Fruit fly (Drosophila melanogaster) whole organism, wandering third instar larva: Measurements from ENCODE around the gene Tsp66E.

Source experiments
- CG32264 ChIP-seq: fragments of 200-800 bp; sonication (Bioruptor generic); optimal IDR thresholded peaks from 2 replicates; lab custom pipeline; 2016; ENCODE audit warnings: missing biosample characterization, missing genetic modification characterization
- CG9705 ChIP-seq: fragments of 200-800 bp; sonication (Bioruptor generic); optimal IDR thresholded peaks from 2 replicates; lab custom pipeline; 2018; ENCODE audit warnings: missing biosample characterization, mild to moderate bottlenecking, missing genetic modification characterization
- CrebA ChIP-seq: fragments of 200-800 bp; sonication (Bioruptor generic); optimal IDR thresholded peaks from 2 replicates; lab custom pipeline; 2016; ENCODE audit warnings: missing biosample characterization, mild to moderate bottlenecking, missing genetic modification characterization, borderline replicate concordance
- Dfd ChIP-seq: fragments of >200 bp; optimal IDR thresholded peaks from 2 replicates; lab custom pipeline; 2017; ENCODE audit warnings: missing biosample characterization, missing genetic modification characterization
- Dif ChIP-seq: fragments of 200-275, 200-300 bp; sonication (Bioruptor generic); optimal IDR thresholded peaks from 2 replicates; lab custom pipeline; 2018; ENCODE audit warnings: missing biosample characterization, missing genetic modification characterization; ENCODE audit not compliant: partially characterized antibody
- GATAd ChIP-seq: sonication (Bioruptor generic); optimal IDR thresholded peaks from 2 replicates; lab custom pipeline; 2016; ENCODE audit warnings: missing biosample characterization, missing genetic modification characterization
- HLH106 ChIP-seq: fragments of 200-800 bp; optimal IDR thresholded peaks from 3 replicates; lab custom pipeline; 2019; ENCODE audit warnings: missing biosample characterization, mild to moderate bottlenecking, missing genetic modification characterization, moderate library complexity
- Hnf4 ChIP-seq: fragments of 200-800 bp; sonication (Bioruptor generic); optimal IDR thresholded peaks from 2 replicates; lab custom pipeline; 2016; ENCODE audit warnings: missing biosample characterization, mild to moderate bottlenecking, missing genetic modification characterization
- Hr83 ChIP-seq: fragments of 200-300 bp; sonication (Bioruptor generic); optimal IDR thresholded peaks from 2 replicates; lab custom pipeline; 2016; ENCODE audit warnings: missing biosample characterization, mild to moderate bottlenecking, missing genetic modification characterization, moderate library complexity; ENCODE audit not compliant: poor library complexity, severe bottlenecking
- Jra ChIP-seq: sonication (Bioruptor generic); optimal IDR thresholded peaks from 2 replicates; lab custom pipeline; 2016; ENCODE audit warnings: missing biosample characterization, missing genetic modification characterization
- Mio ChIP-seq: sonication (Bioruptor generic); optimal IDR thresholded peaks from 2 replicates; lab custom pipeline; 2016; ENCODE audit warnings: missing biosample characterization, missing genetic modification characterization
- Myc ChIP-seq: fragments of >200 bp; optimal IDR thresholded peaks from 2 replicates; lab custom pipeline; 2017
- OdsH ChIP-seq: fragments of 200-800 bp; sonication (Bioruptor generic); optimal IDR thresholded peaks from 2 replicates; lab custom pipeline; 2016; ENCODE audit warnings: missing biosample characterization, mild to moderate bottlenecking, missing genetic modification characterization
- Rel ChIP-seq, 2 experiments: fragments of 200-800 bp; sonication (Bioruptor generic) in 1 of 2; optimal IDR thresholded peaks; 2 replicates in 1 of 2; 3 replicates in 1 of 2; lab custom pipeline; 2016 to 2019; ENCODE audit warnings: mild to moderate bottlenecking in 2 of 2, missing biosample characterization in 2 of 2, missing genetic modification characterization in 2 of 2, moderate library complexity in 1 of 2
- Sp1 ChIP-seq: fragments of 200-800 bp; sonication (Bioruptor generic); optimal IDR thresholded peaks from 3 replicates; lab custom pipeline; 2019; ENCODE audit warnings: missing biosample characterization, mild to moderate bottlenecking, missing genetic modification characterization, moderate library complexity
- Vsx2 ChIP-seq: fragments of 200-300, 225-300 bp; sonication (Bioruptor generic); optimal IDR thresholded peaks from 2 replicates; lab custom pipeline; 2018; ENCODE audit warnings: missing biosample characterization, missing genetic modification characterization; ENCODE audit not compliant: partially characterized antibody
- br ChIP-seq: fragments of 200-800 bp; sonication (Bioruptor generic); optimal IDR thresholded peaks from 2 replicates; lab custom pipeline; 2016; ENCODE audit warnings: missing biosample characterization, missing genetic modification characterization
- brk ChIP-seq: fragments of 200-800 bp; sonication (Bioruptor generic); optimal IDR thresholded peaks from 2 replicates; lab custom pipeline; 2016; ENCODE audit warnings: missing biosample characterization, mild to moderate bottlenecking, missing genetic modification characterization
- dmrt93B ChIP-seq: fragments of 200-800 bp; sonication (Bioruptor generic); optimal IDR thresholded peaks from 2 replicates; lab custom pipeline; 2018; ENCODE audit warnings: missing biosample characterization, mild to moderate bottlenecking, missing genetic modification characterization
- dsf ChIP-seq: sonication (Bioruptor generic); optimal IDR thresholded peaks from 2 replicates; lab custom pipeline; 2016; ENCODE audit warnings: missing biosample characterization, missing genetic modification characterization, borderline replicate concordance
- ey ChIP-seq: fragments of 200-800 bp; sonication (Bioruptor generic); optimal IDR thresholded peaks from 2 replicates; lab custom pipeline; 2016; ENCODE audit warnings: missing biosample characterization, missing genetic modification characterization
- foxo ChIP-seq, 2 experiments: fragments of 200-800 bp; sonication (Bioruptor generic); optimal IDR thresholded peaks; 2 replicates in 1 of 2; 3 replicates in 1 of 2; lab custom pipeline; 2016 to 2017; ENCODE audit warnings: missing biosample characterization in 2 of 2, missing genetic modification characterization in 2 of 2
- fru ChIP-seq: fragments of 200-800 bp; sonication (Bioruptor generic); optimal IDR thresholded peaks from 3 replicates; lab custom pipeline; 2016; ENCODE audit warnings: missing biosample characterization, mild to moderate bottlenecking, missing genetic modification characterization
- h ChIP-seq: fragments of 200-800 bp; sonication (Bioruptor generic); optimal IDR thresholded peaks from 3 replicates; lab custom pipeline; 2016; ENCODE audit warnings: missing biosample characterization, mild to moderate bottlenecking, missing genetic modification characterization
- jim ChIP-seq: fragments of 175-275, 200-325 bp; sonication (Bioruptor generic); optimal IDR thresholded peaks from 2 replicates; lab custom pipeline; 2016; ENCODE audit warnings: missing biosample characterization, mild to moderate bottlenecking, missing genetic modification characterization
- lola ChIP-seq: fragments of >200 bp; optimal IDR thresholded peaks from 2 replicates; lab custom pipeline; 2017; ENCODE audit warnings: missing biosample characterization, missing genetic modification characterization
- pan ChIP-seq: fragments of >200 bp; optimal IDR thresholded peaks from 2 replicates; lab custom pipeline; 2017
- psq ChIP-seq: fragments of 200-800 bp; sonication (Bioruptor generic); optimal IDR thresholded peaks from 3 replicates; lab custom pipeline; 2017; ENCODE audit warnings: missing biosample characterization, mild to moderate bottlenecking, missing genetic modification characterization, moderate library complexity
- rgr ChIP-seq: fragments of 200-800 bp; sonication (Bioruptor generic); optimal IDR thresholded peaks from 3 replicates; lab custom pipeline; 2016; ENCODE audit warnings: missing biosample characterization, mild to moderate bottlenecking, missing genetic modification characterization
- sage ChIP-seq: fragments of 200-800 bp; sonication (Bioruptor generic); optimal IDR thresholded peaks from 2 replicates; lab custom pipeline; 2016; ENCODE audit warnings: missing biosample characterization, mild to moderate bottlenecking, missing genetic modification characterization
- sv ChIP-seq: fragments of 200-800 bp; sonication (Bioruptor generic); optimal IDR thresholded peaks from 3 replicates; lab custom pipeline; 2016; ENCODE audit warnings: missing biosample characterization, missing genetic modification characterization
- tai ChIP-seq: sonication (Bioruptor generic); optimal IDR thresholded peaks from 2 replicates; lab custom pipeline; 2016; ENCODE audit warnings: missing biosample characterization, missing genetic modification characterization
- woc ChIP-seq: sonication (Bioruptor generic); optimal IDR thresholded peaks from 2 replicates; lab custom pipeline; 2016; ENCODE audit warnings: missing biosample characterization, mild to moderate bottlenecking, missing genetic modification characterization

The Tsp66E gene

DNA sequence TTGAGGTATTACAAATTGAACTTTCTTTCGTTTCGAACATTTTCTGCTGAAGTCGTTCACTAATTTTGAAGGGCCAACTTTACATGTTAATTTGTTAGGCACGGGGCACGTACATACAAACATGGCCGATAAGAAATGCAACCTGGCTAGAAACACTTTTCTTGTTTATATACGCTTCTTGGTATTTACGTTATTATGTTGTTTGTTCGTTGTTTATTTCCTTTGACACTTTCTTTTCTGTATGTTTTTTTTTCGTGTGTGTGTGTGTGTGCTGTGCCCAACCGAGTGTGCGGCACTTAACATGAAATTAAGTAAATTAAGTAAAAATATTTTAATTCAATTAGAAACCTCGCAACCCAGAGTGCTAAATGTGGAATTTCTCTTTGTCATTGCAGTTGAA is 13.4 kb downstream of the Tsp66E start:
- TF ChIP-seq Hr83 (no peak), rgr (GFP tag; lab: Kevin White, UChicago) (no peak), woc (GFP tag; lab: Kevin White, UChicago) (no peak), sv (GFP tag; lab: Kevin White, UChicago) (no peak), Vsx2 (GFP tag; lab: Kevin White, UChicago) (no peak), Dfd (no peak), lola (GFP tag; lab: Kevin White, UChicago) (no peak), dsf (no peak), sage (no peak), brk (GFP tag; lab: Kevin White, UChicago) (no peak), dmrt93B (GFP tag; lab: Kevin White, UChicago) (no peak), h (GFP tag; lab: Kevin White, UChicago) (no peak)

DNA sequence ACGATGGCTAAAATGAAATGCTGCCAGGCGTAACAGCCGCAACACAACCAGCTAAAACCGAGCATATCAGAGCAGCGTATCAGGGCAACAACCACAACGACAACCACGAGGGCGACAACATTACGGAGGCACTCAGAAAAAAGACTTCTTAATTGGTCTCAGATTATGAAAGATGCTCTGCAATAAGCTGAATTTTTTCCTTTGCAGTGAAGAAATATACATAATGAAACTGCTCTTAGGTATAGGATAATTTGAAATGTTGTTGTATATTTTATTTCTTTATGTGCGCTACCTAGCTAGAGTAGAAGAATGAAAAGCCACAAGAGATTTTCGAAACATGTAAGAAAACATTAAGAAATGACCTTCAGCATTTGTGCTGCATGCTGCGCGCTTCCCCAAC is 17.2 kb downstream of the Tsp66E start:
- TF ChIP-seq jim (GFP tag; lab: Kevin White, UChicago) (no peak), lola (GFP tag; lab: Kevin White, UChicago) (no peak), dmrt93B (GFP tag; lab: Kevin White, UChicago) (no peak), pan (lab: Kevin White, UChicago) (no peak), HLH106 (tag; lab: Kevin White, UChicago) (no peak), fru (GFP tag; lab: Kevin White, UChicago) (no peak), Rel (GFP tag; optimal IDR thresholded peaks at IDR 0.05; lab: Kevin White, UChicago) (no peak), Rel (tag; optimal IDR thresholded peaks at IDR 0.05; lab: Kevin White, UChicago) (no peak), ey (no peak), GATAd (GFP tag; lab: Kevin White, UChicago) (no peak), CrebA (GFP tag; lab: Kevin White, UChicago) (no peak), Mio (no peak), Hr83 (no peak), woc (GFP tag; lab: Kevin White, UChicago) (no peak), Jra (GFP tag; lab: Kevin White, UChicago) (no peak), Myc (lab: Kevin White, UChicago) (no peak), h (GFP tag; lab: Kevin White, UChicago) (no peak), sv (GFP tag; lab: Kevin White, UChicago) (no peak)

DNA sequence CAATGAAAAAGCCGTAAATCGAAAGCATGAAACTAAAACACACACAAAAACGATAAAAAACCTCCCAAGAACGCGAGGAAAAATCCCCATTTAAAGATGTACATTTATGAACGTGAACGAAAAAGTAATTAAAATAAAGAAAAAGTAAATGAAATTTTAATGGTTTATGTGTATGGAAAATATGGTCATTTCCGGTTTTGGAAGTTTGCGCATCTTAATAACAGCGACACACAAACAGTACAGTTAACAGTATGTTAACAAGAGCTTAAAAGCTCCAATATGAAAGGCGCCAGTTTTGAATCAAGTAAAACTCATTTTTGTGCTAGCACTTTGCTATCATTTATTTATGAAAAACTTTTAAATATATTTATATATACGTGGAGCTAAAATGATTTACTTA is 19.6 kb downstream of the Tsp66E start:
- TF ChIP-seq Hnf4 (GFP tag; lab: Kevin White, UChicago) (no peak), fru (GFP tag; lab: Kevin White, UChicago) (no peak), Jra (GFP tag; lab: Kevin White, UChicago) (no peak), CrebA (GFP tag; lab: Kevin White, UChicago) (peak; percentile 34)

DNA sequence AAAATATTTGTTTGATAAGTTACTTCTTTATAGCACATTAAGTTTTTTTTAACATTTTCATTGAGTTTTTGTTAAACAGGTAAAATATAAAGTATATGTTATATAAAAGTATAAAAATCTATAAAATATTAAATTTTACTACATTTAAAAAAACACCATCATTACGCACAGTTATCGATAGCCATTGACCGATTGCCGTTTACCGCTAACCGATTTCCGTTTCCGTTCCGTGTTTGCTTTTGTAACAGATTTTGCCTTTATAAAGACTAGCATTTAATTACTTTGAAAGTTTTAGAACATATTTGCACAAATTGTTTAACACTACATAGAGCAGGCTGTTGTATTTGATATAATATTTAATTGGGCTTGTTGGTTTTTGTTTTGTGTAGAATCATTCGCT is 27.4 kb downstream of the Tsp66E start:
- TF ChIP-seq CG9705 (GFP tag; lab: Kevin White, UChicago) (no peak), CG32264 (GFP tag; lab: Kevin White, UChicago) (no peak), foxo (GFP tag; optimal IDR thresholded peaks at IDR 0.05; lab: Kevin White, UChicago) (no peak), Hr83 (no peak), dmrt93B (GFP tag; lab: Kevin White, UChicago) (no peak), sv (GFP tag; lab: Kevin White, UChicago) (no peak)

DNA sequence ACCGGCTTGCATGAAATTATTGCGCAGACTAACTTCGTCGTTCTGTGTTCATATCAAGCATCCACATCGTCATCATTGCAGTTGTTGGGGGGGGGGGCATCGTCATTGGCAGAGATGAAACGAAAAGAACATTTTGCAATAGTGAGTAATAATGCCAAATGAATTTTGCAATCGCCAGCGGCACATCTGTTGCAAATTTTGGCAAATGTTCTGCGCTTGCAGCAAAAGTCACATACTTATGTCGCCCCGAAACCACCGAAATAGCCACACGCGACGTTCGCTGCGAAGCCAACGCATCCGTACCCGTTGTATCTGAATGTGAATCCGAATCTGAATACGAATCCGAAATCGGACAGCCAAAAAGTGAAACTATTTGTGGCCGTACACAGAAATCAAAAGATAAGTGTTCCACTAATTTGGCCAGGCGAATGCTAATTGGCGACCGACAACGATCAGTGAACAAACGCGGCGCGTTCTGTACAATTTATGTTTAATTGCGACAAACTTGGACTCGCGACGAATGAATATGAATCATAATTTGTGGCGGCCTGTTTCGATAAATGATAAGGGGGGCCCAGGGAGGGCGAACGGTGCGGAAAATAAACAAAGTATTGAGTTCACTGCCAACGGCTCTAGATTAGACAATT is 35.7 kb downstream of the Tsp66E start:
- TF ChIP-seq tai (no peak), dsf (no peak), Vsx2 (GFP tag; lab: Kevin White, UChicago) (no peak), Hnf4 (GFP tag; lab: Kevin White, UChicago) (no peak), rgr (GFP tag; lab: Kevin White, UChicago) (no peak), woc (GFP tag; lab: Kevin White, UChicago) (no peak), fru (GFP tag; lab: Kevin White, UChicago) (no peak), OdsH (GFP tag; lab: Kevin White, UChicago) (no peak), Myc (lab: Kevin White, UChicago) (no peak), Hr83 (no peak), HLH106 (tag; lab: Kevin White, UChicago) (no peak), Dif (GFP tag; lab: Kevin White, UChicago) (no peak), jim (GFP tag; lab: Kevin White, UChicago) (no peak), CG32264 (GFP tag; lab: Kevin White, UChicago) (no peak), psq (no peak), foxo (GFP tag; optimal IDR thresholded peaks at IDR 0.05; lab: Kevin White, UChicago) (no peak), br (GFP tag; lab: Kevin White, UChicago) (no peak), Sp1 (no peak), GATAd (GFP tag; lab: Kevin White, UChicago) (no peak)
